Fruit fly (Drosophila melanogaster): ENCODE data around the gene inaF-D.

inaF-D gene

dm6 chrX:11685918-11686640 lies 42.8 kb downstream of the inaF-D start (continued):
- peak; percentile 86 for TF ChIP-seq CG10669 (GFP tag; optimal IDR thresholded peaks at IDR 0.05)
- peak; percentile 86 for TF ChIP-seq esn (GFP tag; optimal IDR thresholded peaks at IDR 0.05)
- TF ChIP-seq acj6 (GFP tag; optimal IDR thresholded peaks at IDR 0.05): peak; percentile 81
- TF ChIP-seq dsx (GFP tag; optimal IDR thresholded peaks at IDR 0.05; ENCODE audit: poor library complexity, severe bottlenecking): peak; percentile 79
- peak; percentile 29 for TF ChIP-seq Blimp-1 (GFP tag; optimal IDR thresholded peaks at IDR 0.05)
- TF ChIP-seq CG32006 (GFP tag; optimal IDR thresholded peaks at IDR 0.05): peak; percentile 76
- TF ChIP-seq CG8319 (GFP tag; optimal IDR thresholded peaks at IDR 0.05): peak; percentile 65
- TF ChIP-seq dac (GFP tag; optimal IDR thresholded peaks at IDR 0.05): no peak
- peak; percentile 59 for TF ChIP-seq Eip93F (GFP tag; optimal IDR thresholded peaks at IDR 0.05)

DNA sequence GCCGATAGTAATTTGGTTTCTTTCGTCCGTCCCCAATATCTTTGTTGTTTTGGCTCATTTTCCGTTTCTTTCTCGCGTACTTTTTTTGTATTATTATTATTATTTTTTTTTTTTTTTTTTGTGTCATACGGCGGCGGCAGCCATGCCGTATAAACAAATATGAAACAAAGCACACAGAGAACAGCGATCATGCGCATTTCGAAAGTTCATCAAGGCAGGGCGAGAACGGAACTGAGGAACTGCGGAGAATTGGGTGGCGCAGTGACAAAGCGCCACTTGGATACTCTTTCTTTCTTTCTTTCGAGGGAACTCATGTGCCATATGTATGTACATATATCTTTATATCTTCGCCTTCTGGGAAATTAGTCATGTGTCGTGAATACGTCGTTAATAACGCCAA lies 44.4 kb downstream of the inaF-D start:
- TF ChIP-seq CG8319 (GFP tag; optimal IDR thresholded peaks at IDR 0.05) (no peak), salr (GFP tag; optimal IDR thresholded peaks at IDR 0.05) (peak in 1 of 2 experiments; percentile 18), Hr38 (GFP tag; optimal IDR thresholded peaks at IDR 0.05) (no peak), Eip75B (GFP tag; optimal IDR thresholded peaks at IDR 0.05) (peak; percentile 32), vri (GFP tag; optimal IDR thresholded peaks at IDR 0.05) (peak; percentile 60), CG10631 (GFP tag; optimal IDR thresholded peaks at IDR 0.05) (peak; percentile 4), svp (GFP tag) (peak; percentile 78), spab (GFP tag; optimal IDR thresholded peaks at IDR 0.05) (no peak), fd59A (GFP tag; optimal IDR thresholded peaks at IDR 0.05) (peak; percentile 12), CG8632 (GFP tag; optimal IDR thresholded peaks at IDR 0.05) (peak; percentile 35), Met (GFP tag; optimal IDR thresholded peaks at IDR 0.05) (no peak), CG11762 (GFP tag; optimal IDR thresholded peaks at IDR 0.05; ENCODE audit: insufficient read depth) (peak; percentile 1), CG9139 (GFP tag; optimal IDR thresholded peaks at IDR 0.05) (peak; percentile 28), ss (GFP tag; optimal IDR thresholded peaks at IDR 0.05) (peak; percentile 21 to 62), CG16779 (tag; optimal IDR thresholded peaks at IDR 0.05) (peak; percentile 23), Hr4 (GFP tag; optimal IDR thresholded peaks at IDR 0.05) (no peak), CG34406 (GFP tag; optimal IDR thresholded peaks at IDR 0.05) (peak; percentile 46), dac (GFP tag; optimal IDR thresholded peaks at IDR 0.05) (no peak), CG6792 (GFP tag; optimal IDR thresholded peaks at IDR 0.05) (peak; percentile 19), Blimp-1 (GFP tag; optimal IDR thresholded peaks at IDR 0.05) (peak; percentile 27), CG15336 (GFP tag; IDR thresholded peaks at IDR 0.05) (0 out of 2 replicates have a peak, but pooled peaks have one; percentile 31), pdm3 (GFP tag; optimal IDR thresholded peaks at IDR 0.05) (peak; percentile 28), CG31627 (GFP tag; optimal IDR thresholded peaks at IDR 0.05) (peak; percentile 5), Hr39 (GFP tag; optimal IDR thresholded peaks at IDR 0.05) (peak; percentile 14), eg (GFP tag; IDR thresholded peaks at IDR 0.05) (peak; percentile 56; the same call in 1 of the 3 replicates), net (GFP tag; optimal IDR thresholded peaks at IDR 0.05) (peak; percentile 30), Ets96B (tag; optimal IDR thresholded peaks at IDR 0.05) (peak; percentile 31), Ets21C (GFP tag; optimal IDR thresholded peaks at IDR 0.05) (no peak), CG6163 (GFP tag; IDR thresholded peaks at IDR 0.05) (peak; percentile 80), Gug (GFP tag; IDR thresholded peaks at IDR 0.05) (no peak), Eip93F (GFP tag; optimal IDR thresholded peaks at IDR 0.05) (peak; percentile 84), CG7368 (GFP tag; optimal IDR thresholded peaks at IDR 0.05) (no peak), fd85E (GFP tag; optimal IDR thresholded peaks at IDR 0.05) (no peak), CG3919 (GFP tag; optimal IDR thresholded peaks at IDR 0.05) (peak; percentile 15), Sox14 (GFP tag; optimal IDR thresholded peaks at IDR 0.05) (peak; percentile 69), Lpt (GFP tag; optimal IDR thresholded peaks at IDR 0.05) (no peak), Sox15 (GFP tag; optimal IDR thresholded peaks at IDR 0.05) (no peak), Smox (GFP tag; optimal IDR thresholded peaks at IDR 0.05) (peak; percentile 30), lz (GFP tag; optimal IDR thresholded peaks at IDR 0.05) (no peak), CG10669 (GFP tag; optimal IDR thresholded peaks at IDR 0.05) (peak; percentile 40), topi (GFP tag; optimal IDR thresholded peaks at IDR 0.05) (peak; percentile 11), CG4318 (GFP tag; optimal IDR thresholded peaks at IDR 0.05) (no peak), CG11294 (GFP tag; IDR thresholded peaks at IDR 0.05) (no peak), acj6 (GFP tag; optimal IDR thresholded peaks at IDR 0.05) (peak; percentile 31), CG32006 (GFP tag; optimal IDR thresholded peaks at IDR 0.05) (peak; percentile 30)
